Worm (Caenorhabditis elegans): ENCODE data around the gene T21D12.11.

T21D12.11 gene

ce11 chrIV:298204-298603, 29.0 kb downstream of the T21D12.11 start, which contains the start of gene pnp-1:
pnp-1 (minus strand) TSS chrIV:298304.
- no peak for TF ChIP-seq K09A11.1 (tag; optimal IDR thresholded peaks at IDR 0.05; ENCODE audit: insufficient read depth)
- TF ChIP-seq sox-4 (tag; optimal IDR thresholded peaks at IDR 0.05) = no peak
- no peak for TF ChIP-seq pat-9 (tag; optimal IDR thresholded peaks at IDR 0.05)
- TF ChIP-seq T23F11.4 (GFP tag; optimal IDR thresholded peaks at IDR 0.05) = no peak

DNA sequence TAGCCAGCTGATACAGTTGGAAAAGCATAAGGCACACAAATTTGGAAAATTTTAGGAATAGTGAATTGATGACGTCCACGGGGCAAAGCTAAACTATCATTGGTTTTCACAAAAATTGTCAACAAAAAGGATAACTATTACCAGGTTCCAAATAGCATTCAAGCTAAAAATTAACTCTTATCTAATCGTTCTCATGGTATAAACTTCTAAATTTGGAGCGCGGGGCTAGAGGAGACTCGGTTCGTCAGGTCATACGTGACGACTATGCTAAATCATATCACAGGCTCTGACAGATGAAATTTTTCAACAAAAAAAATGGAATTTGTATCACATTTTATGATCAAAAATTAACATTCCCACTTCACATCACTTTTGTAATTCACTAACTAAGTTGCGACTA, 30.0 kb downstream of the T21D12.11 start:
- TF ChIP-seq elt-4 (tag; optimal IDR thresholded peaks at IDR 0.05) (no peak), ceh-24 (tag; optimal IDR thresholded peaks at IDR 0.05) (no peak), ceh-6 (GFP tag; optimal IDR thresholded peaks at IDR 0.05) (no peak), lin-11 (tag; optimal IDR thresholded peaks at IDR 0.05) (no peak), sox-2 (GFP tag; IDR thresholded peaks at IDR 0.05) (no peak), ceh-22 (tag; optimal IDR thresholded peaks at IDR 0.05) (no peak), hlh-15 (tag; optimal IDR thresholded peaks at IDR 0.05) (no peak), ama-1 (optimal IDR thresholded peaks at IDR 0.05) (no peak), fkh-10 (GFP tag; optimal IDR thresholded peaks at IDR 0.05) (no peak), unc-3 (GFP tag; conservative IDR thresholded peaks at IDR 0.05) (no peak), unc-3 (tag; optimal IDR thresholded peaks at IDR 0.05) (no peak), hlh-13 (GFP tag; optimal IDR thresholded peaks at IDR 0.05) (no peak), pag-3 (tag; optimal IDR thresholded peaks at IDR 0.05; ENCODE audit: borderline replicate concordance) (no peak), unc-55 (GFP tag; optimal IDR thresholded peaks at IDR 0.05) (no peak), hlh-6 (tag; optimal IDR thresholded peaks at IDR 0.05) (no peak), ceh-14 (tag; optimal IDR thresholded peaks at IDR 0.05) (no peak), sox-4 (tag; optimal IDR thresholded peaks at IDR 0.05) (no peak), K09A11.1 (tag; optimal IDR thresholded peaks at IDR 0.05; ENCODE audit: insufficient read depth) (no peak), nhr-11 (tag; optimal IDR thresholded peaks at IDR 0.05) (no peak), mec-3 (tag; optimal IDR thresholded peaks at IDR 0.05; ENCODE audit: borderline replicate concordance) (no peak)

ce11 chrIV:300307-300706, 31.1 kb downstream of the T21D12.11 start:
- TF ChIP-seq hlh-13 (GFP tag; optimal IDR thresholded peaks at IDR 0.05) (no peak), dmd-4 (tag; optimal IDR thresholded peaks at IDR 0.05; ENCODE audit: borderline replicate concordance) (no peak), unc-55 (GFP tag; optimal IDR thresholded peaks at IDR 0.05) (no peak), ahr-1 (tag; optimal IDR thresholded peaks at IDR 0.05) (no peak), hlh-15 (tag; optimal IDR thresholded peaks at IDR 0.05) (no peak), che-1 (tag; optimal IDR thresholded peaks at IDR 0.05) (no peak), elt-2 (tag; optimal IDR thresholded peaks at IDR 0.05) (no peak), elt-4 (tag; optimal IDR thresholded peaks at IDR 0.05) (no peak), ceh-24 (tag; optimal IDR thresholded peaks at IDR 0.05) (no peak), odd-2 (tag; optimal IDR thresholded peaks at IDR 0.05) (no peak), ceh-48 (tag; optimal IDR thresholded peaks at IDR 0.05) (no peak), nfya-1 (tag; optimal IDR thresholded peaks at IDR 0.05) (no peak), C38D4.7 (GFP tag; optimal IDR thresholded peaks at IDR 0.05) (no peak), lim-6 (tag; optimal IDR thresholded peaks at IDR 0.05) (no peak)

DNA sequence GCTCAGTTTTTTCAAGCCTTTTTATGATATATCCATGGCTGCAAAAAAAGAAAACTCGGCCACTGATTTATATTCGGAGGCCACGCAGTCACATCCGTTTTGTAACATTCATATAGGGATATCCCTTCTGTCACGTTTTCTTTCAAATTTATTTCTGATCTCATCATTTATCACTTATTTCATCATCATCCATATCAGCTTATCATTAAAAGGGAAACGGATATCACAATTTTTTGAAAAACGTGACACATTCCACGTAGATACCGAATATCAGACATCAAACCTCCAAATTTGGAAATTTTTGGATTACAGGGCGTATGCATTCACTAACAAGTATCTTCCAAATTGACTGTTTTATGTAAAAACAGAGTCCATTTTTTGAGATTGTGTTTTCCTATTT, 33.5 kb downstream of the T21D12.11 start:
- TF ChIP-seq ceh-48 (tag; optimal IDR thresholded peaks at IDR 0.05) = no peak
- TF ChIP-seq ceh-45 (GFP tag; IDR thresholded peaks at IDR 0.05) = no peak
- TF ChIP-seq ceh-19 (GFP tag; optimal IDR thresholded peaks at IDR 0.05) = no peak
- no peak for TF ChIP-seq eyg-1 (tag; optimal IDR thresholded peaks at IDR 0.05)
- no peak for TF ChIP-seq pha-2 (tag; optimal IDR thresholded peaks at IDR 0.05)
- no peak for TF ChIP-seq pros-1 (tag; optimal IDR thresholded peaks at IDR 0.05)
- TF ChIP-seq elt-4 (tag; optimal IDR thresholded peaks at IDR 0.05) = no peak
- no peak for TF ChIP-seq F13H6.1 (tag; optimal IDR thresholded peaks at IDR 0.05)
- TF ChIP-seq nfya-1 (tag; optimal IDR thresholded peaks at IDR 0.05) = no peak
- TF ChIP-seq dmd-4 (tag; optimal IDR thresholded peaks at IDR 0.05; ENCODE audit: borderline replicate concordance) = no peak
- TF ChIP-seq ceh-34 (tag; optimal IDR thresholded peaks at IDR 0.05) = no peak
- no peak for TF ChIP-seq unc-3 (GFP tag; conservative IDR thresholded peaks at IDR 0.05)
- TF ChIP-seq unc-3 (tag; optimal IDR thresholded peaks at IDR 0.05) = no peak
- TF ChIP-seq syd-9 (tag; optimal IDR thresholded peaks at IDR 0.05) = no peak
- TF ChIP-seq pat-9 (tag; optimal IDR thresholded peaks at IDR 0.05) = no peak
